Worm (Caenorhabditis elegans): ENCODE data around the gene Y43B11AR.3.

Gene Y43B11AR.3

ce11 chrIV:7103211-7103679 is 19.7 kb upstream of the Y43B11AR.3 start, which contains the start of the genes rde-8 and ZC477.3 (continued):
- no peak for TF ChIP-seq F55B11.4 (tag; optimal IDR thresholded peaks at IDR 0.05; ENCODE audit: borderline replicate concordance, insufficient read depth)
- no peak for TF ChIP-seq cebp-2 (GFP tag; IDR thresholded peaks at IDR 0.05)
- no peak for TF ChIP-seq attf-5 (GFP tag; optimal IDR thresholded peaks at IDR 0.05)
- TF ChIP-seq hmg-20 (GFP tag; IDR thresholded peaks at IDR 0.05) = no peak
- peak; percentile 76 for TF ChIP-seq lin-40 (tag; optimal IDR thresholded peaks at IDR 0.05)
- no peak for TF ChIP-seq Y67H2A.10 (GFP tag; conservative IDR thresholded peaks at IDR 0.05)
- TF ChIP-seq snpc-1.1 (tag; optimal IDR thresholded peaks at IDR 0.05; ENCODE audit: insufficient read depth) = peak; percentile 10
- no peak for TF ChIP-seq F52B5.7 (tag; optimal IDR thresholded peaks at IDR 0.05)
- TF ChIP-seq K12H6.12 (tag; optimal IDR thresholded peaks at IDR 0.05) = no peak
- peak; percentile 36; the same call in 1 of the 2 replicates for TF ChIP-seq hmg-1.2 (GFP tag; IDR thresholded peaks at IDR 0.05)
- TF ChIP-seq snpc-1.3 (tag; optimal IDR thresholded peaks at IDR 0.05; ENCODE audit: insufficient read depth) = no peak
- TF ChIP-seq dpff-1 (tag; optimal IDR thresholded peaks at IDR 0.05) = no peak
- TF ChIP-seq lin-35 (GFP tag; optimal IDR thresholded peaks at IDR 0.05) = peak in 1 of 3 experiments; percentile 77
- TF ChIP-seq lir-1 (GFP tag; conservative IDR thresholded peaks at IDR 0.05) = peak; percentile 19; the same call in 1 of the 2 replicates
- no peak for TF ChIP-seq F23B12.7 (tag; optimal IDR thresholded peaks at IDR 0.05; ENCODE audit: insufficient read depth)
- TF ChIP-seq pbrm-1 (GFP tag; IDR thresholded peaks at IDR 0.05) = 0 out of 2 replicates have a peak, but pooled peaks have one; percentile 36
- no peak for TF ChIP-seq egl-44 (GFP tag; IDR thresholded peaks at IDR 0.05)
- no peak for TF ChIP-seq bed-1 (GFP tag; IDR thresholded peaks at IDR 0.05)
- no peak for TF ChIP-seq repo-1 (tag; optimal IDR thresholded peaks at IDR 0.05)
- no peak for TF ChIP-seq unc-130 (GFP tag; optimal IDR thresholded peaks at IDR 0.05)
- no peak for TF ChIP-seq F57C9.4 (tag; optimal IDR thresholded peaks at IDR 0.05)
- TF ChIP-seq hrde-1 (tag; optimal IDR thresholded peaks at IDR 0.05; ENCODE audit: borderline replicate concordance) = no peak
- 0 out of 2 replicates have a peak, but pooled peaks have one; percentile 30 for TF ChIP-seq Y53G8AR.9 (GFP tag; conservative IDR thresholded peaks at IDR 0.05)
- peak; percentile 60; the same call in 1 of the 2 replicates for TF ChIP-seq attf-3 (GFP tag; conservative IDR thresholded peaks at IDR 0.05)
- no peak for TF ChIP-seq aptf-3 (GFP tag; IDR thresholded peaks at IDR 0.05)
- TF ChIP-seq sptf-2 (GFP tag; optimal IDR thresholded peaks at IDR 0.05) = no peak
- no peak for TF ChIP-seq sdz-38 (tag; optimal IDR thresholded peaks at IDR 0.05)
- TF ChIP-seq lin-54 (GFP tag; optimal IDR thresholded peaks at IDR 0.05) = peak; percentile 74
- no peak for TF ChIP-seq ztf-26 (tag; optimal IDR thresholded peaks at IDR 0.05)
- no peak for TF ChIP-seq ccch-3 (GFP tag; optimal IDR thresholded peaks at IDR 0.05)
- peak; percentile 12 for TF ChIP-seq efl-1 (GFP tag; optimal IDR thresholded peaks at IDR 0.05)
- peak; percentile 31 for TF ChIP-seq tlf-1 (GFP tag; optimal IDR thresholded peaks at IDR 0.05)
- peak; percentile 26 for TF ChIP-seq tbp1 (GFP tag; optimal IDR thresholded peaks at IDR 0.05)
- no peak for TF ChIP-seq F39B2.1 (GFP tag; IDR thresholded peaks at IDR 0.05)
- no peak for TF ChIP-seq akir-1 (GFP tag; optimal IDR thresholded peaks at IDR 0.05)
- TF ChIP-seq rec-8 (tag; optimal IDR thresholded peaks at IDR 0.05) = no peak
- no peak for TF ChIP-seq ztf-22 (GFP tag; optimal IDR thresholded peaks at IDR 0.05)
- TF ChIP-seq Y56A3A.18 (GFP tag; IDR thresholded peaks at IDR 0.05) = no peak
- peak; percentile 30; the same call in 1 of the 2 replicates for TF ChIP-seq rcor-1 (GFP tag; IDR thresholded peaks at IDR 0.05)
- TF ChIP-seq lag-1 (GFP tag; IDR thresholded peaks at IDR 0.05) = no peak
- peak; percentile 65 for TF ChIP-seq F33H1.4 (GFP tag; IDR thresholded peaks at IDR 0.05)
